Fruit fly (Drosophila melanogaster): ENCODE data around the gene CG14340.

The CG14340 gene

dm6 chr2L:1086312-1086906 lies 26.3 kb upstream of the CG14340 start (continued):
- peak; percentile 29 for TF ChIP-seq acj6 (GFP tag; optimal IDR thresholded peaks at IDR 0.05)
- TF ChIP-seq esn (GFP tag; optimal IDR thresholded peaks at IDR 0.05), result no peak
- no peak for TF ChIP-seq CG11902 (GFP tag; optimal IDR thresholded peaks at IDR 0.05)
- TF ChIP-seq CG15336 (GFP tag; IDR thresholded peaks at IDR 0.05), result 0 out of 2 replicates have a peak, but pooled peaks have one; percentile 27

dm6 chr2L:1091675-1092074 lies 21.1 kb upstream of the CG14340 start:
- peak; percentile 9 for TF ChIP-seq CG32006 (GFP tag; optimal IDR thresholded peaks at IDR 0.05)
- no peak for TF ChIP-seq Hr39 (GFP tag; optimal IDR thresholded peaks at IDR 0.05)
- 0 out of 3 replicates have a peak, but pooled peaks have one; percentile 31 for TF ChIP-seq CG6163 (GFP tag; IDR thresholded peaks at IDR 0.05)
- TF ChIP-seq Hr4 (GFP tag; optimal IDR thresholded peaks at IDR 0.05), result peak; percentile 11

dm6 chr2L:1094724-1095123 lies 18.0 kb upstream of the CG14340 start:
- TF ChIP-seq fkh (GFP tag; optimal IDR thresholded peaks at IDR 0.05) (peak; percentile 88), Sox14 (GFP tag; optimal IDR thresholded peaks at IDR 0.05) (no peak), esn (GFP tag; optimal IDR thresholded peaks at IDR 0.05) (no peak), Ets96B (tag; optimal IDR thresholded peaks at IDR 0.05) (no peak), cyc (GFP tag; optimal IDR thresholded peaks at IDR 0.05) (no peak), svp (GFP tag) (peak; percentile 69), CG10669 (GFP tag; optimal IDR thresholded peaks at IDR 0.05) (no peak), CG3919 (GFP tag; optimal IDR thresholded peaks at IDR 0.05) (no peak), ss (GFP tag; optimal IDR thresholded peaks at IDR 0.05) (peak in 1 of 2 experiments; percentile 26), Eip78C (GFP tag) (peak; percentile 6)

dm6 chr2L:1095450-1095849 lies 17.3 kb upstream of the CG14340 start:
- peak; percentile 97 for TF ChIP-seq svp (GFP tag)
- TF ChIP-seq CG4318 (GFP tag; optimal IDR thresholded peaks at IDR 0.05), result no peak
- TF ChIP-seq OdsH (GFP tag; optimal IDR thresholded peaks at IDR 0.05), result no peak
- no peak for TF ChIP-seq CG3032 (tag; optimal IDR thresholded peaks at IDR 0.05)
- TF ChIP-seq Smox (GFP tag; optimal IDR thresholded peaks at IDR 0.05), result no peak
- TF ChIP-seq Sox102F (GFP tag; optimal IDR thresholded peaks at IDR 0.05), result no peak
- no peak for TF ChIP-seq Ets21C (GFP tag; optimal IDR thresholded peaks at IDR 0.05)

dm6 chr2L:1102349-1102748 lies 10.4 kb upstream of the CG14340 start, which contains the start of gene CG4629:
Gene CG4629, minus strand, starts transcription at chr2L:1102504.
- TF ChIP-seq fd59A (GFP tag; optimal IDR thresholded peaks at IDR 0.05) (no peak), CG8119 (GFP tag; IDR thresholded peaks at IDR 0.05) (peak; percentile 19; the same call in 1 of the 3 replicates), net (GFP tag; optimal IDR thresholded peaks at IDR 0.05) (peak; percentile 77), svp (GFP tag) (peak; percentile 90), CG16779 (tag; optimal IDR thresholded peaks at IDR 0.05) (peak; percentile 9), CG6276 (GFP tag; optimal IDR thresholded peaks at IDR 0.05) (no peak), eg (GFP tag; IDR thresholded peaks at IDR 0.05) (peak; percentile 65), CG3032 (tag; optimal IDR thresholded peaks at IDR 0.05) (no peak), fkh (GFP tag; optimal IDR thresholded peaks at IDR 0.05) (no peak)

dm6 chr2L:1108029-1108688 lies 4.6 kb upstream of the CG14340 start, which contains the start of the genes PolrMT and CG14339:
Gene PolrMT, minus strand, starts transcription at chr2L:1108373.
Gene CG14339, plus strand, starts transcription at chr2L:1108540.
- TF ChIP-seq vri (GFP tag; optimal IDR thresholded peaks at IDR 0.05) (peak; percentile 85), ss (GFP tag; optimal IDR thresholded peaks at IDR 0.05) (no peak), CG34406 (GFP tag; optimal IDR thresholded peaks at IDR 0.05) (no peak), CG3032 (tag; optimal IDR thresholded peaks at IDR 0.05) (peak; percentile 1), fkh (GFP tag; optimal IDR thresholded peaks at IDR 0.05) (peak; percentile 64), esn (GFP tag; optimal IDR thresholded peaks at IDR 0.05) (peak; percentile 47), achi (GFP tag; optimal IDR thresholded peaks at IDR 0.05) (no peak), CG31627 (GFP tag; optimal IDR thresholded peaks at IDR 0.05) (peak; percentile 13), Hr39 (GFP tag; optimal IDR thresholded peaks at IDR 0.05) (peak; percentile 0), acj6 (GFP tag; optimal IDR thresholded peaks at IDR 0.05) (no peak)
